Fruit fly (Drosophila melanogaster) whole organism, embryonic: ENCODE data around the gene Gcna.
A peak's percentile ranks its signal among the peaks of the same experiment; 100 is the strongest.

ENCODE experiments used
- Abd-B ChIP-seq: fragments of 200-800 bp; sonication (Bioruptor generic); optimal IDR thresholded peaks from 2 replicates; lab custom pipeline; 2018; ENCODE audit warnings: missing biosample characterization, mild to moderate bottlenecking, missing genetic modification characterization, moderate library complexity
- CG10147 ChIP-seq: fragments of 200-800 bp; sonication (Bioruptor generic); optimal IDR thresholded peaks from 2 replicates; lab custom pipeline; 2019; ENCODE audit warnings: missing biosample characterization, mild to moderate bottlenecking, missing genetic modification characterization, moderate library complexity
- CG10431 ChIP-seq: fragments of 200-800 bp; sonication (Bioruptor generic); optimal IDR thresholded peaks from 3 replicates; lab custom pipeline; 2018; ENCODE audit warnings: missing biosample characterization, mild to moderate bottlenecking, missing genetic modification characterization
- CG10959 ChIP-seq: fragments of 200-800 bp; sonication (Bioruptor generic); IDR thresholded peaks from 2 replicates; pipeline ENCODE4 v1.3.6; 2022; ENCODE audit warnings: missing biosample characterization, missing genetic modification characterization
- CG10979 ChIP-seq: fragments of 200-800 bp; sonication (Bioruptor generic); optimal IDR thresholded peaks from 2 replicates; lab custom pipeline; 2018; ENCODE audit warnings: missing biosample characterization, mild to moderate bottlenecking, missing genetic modification characterization, moderate library complexity
- CG12104 ChIP-seq: fragments of 200-800 bp; sonication (Bioruptor generic); optimal IDR thresholded peaks from 3 replicates; lab custom pipeline; 2016; ENCODE audit warnings: missing biosample characterization, missing genetic modification characterization
- CG12942 ChIP-seq: fragments of 200-800 bp; sonication (Bioruptor generic); optimal IDR thresholded peaks from 3 replicates; lab custom pipeline; 2016; ENCODE audit warnings: missing biosample characterization, missing genetic modification characterization
- CG1602 ChIP-seq: fragments of 200-800 bp; sonication (Bioruptor generic); optimal IDR thresholded peaks from 3 replicates; lab custom pipeline; 2016; ENCODE audit warnings: missing biosample characterization, missing genetic modification characterization
- CG17186 ChIP-seq: fragments of 200-800 bp; sonication (Bioruptor generic); optimal IDR thresholded peaks from 3 replicates; lab custom pipeline; 2017; ENCODE audit warnings: missing biosample characterization, missing genetic modification reagents, missing genetic modification characterization
- CG17359 ChIP-seq: fragments of 200-800 bp; sonication (Bioruptor generic); optimal IDR thresholded peaks from 3 replicates; lab custom pipeline; 2018; ENCODE audit warnings: missing biosample characterization, mild to moderate bottlenecking, missing genetic modification characterization, moderate library complexity
- CG17829 ChIP-seq: fragments of 200-800 bp; optimal IDR thresholded peaks from 2 replicates; lab custom pipeline; 2019; ENCODE audit warnings: missing biosample characterization, mild to moderate bottlenecking, missing genetic modification characterization, moderate library complexity
- CG31365 ChIP-seq: fragments of 200-800 bp; sonication (Bioruptor generic); optimal IDR thresholded peaks from 2 replicates; lab custom pipeline; 2018; ENCODE audit warnings: missing biosample characterization, mild to moderate bottlenecking, missing genetic modification characterization
- CG31388 ChIP-seq: fragments of 200-800 bp; sonication (Bioruptor generic); optimal IDR thresholded peaks from 2 replicates; lab custom pipeline; 2016; ENCODE audit warnings: missing biosample characterization, missing genetic modification characterization
- CG3407 ChIP-seq: fragments of 200-800 bp; sonication (Bioruptor generic); optimal IDR thresholded peaks from 2 replicates; lab custom pipeline; 2018; ENCODE audit warnings: missing biosample characterization, mild to moderate bottlenecking, missing genetic modification characterization
- CG43689 ChIP-seq: fragments of 200-800 bp; sonication (Bioruptor generic); IDR thresholded peaks from 2 replicates; pipeline ENCODE4 v1.3.6; 2022; ENCODE audit warnings: missing biosample characterization, missing genetic modification characterization
- CG7271 ChIP-seq: fragments of 200-800 bp; sonication (Bioruptor generic); optimal IDR thresholded peaks from 2 replicates; lab custom pipeline; 2018; ENCODE audit warnings: missing biosample characterization, mild to moderate bottlenecking, missing genetic modification characterization, moderate library complexity
- CoRest ChIP-seq: fragments of 200-800 bp; sonication (Bioruptor generic); optimal IDR thresholded peaks from 3 replicates; lab custom pipeline; 2018; ENCODE audit warnings: missing biosample characterization, mild to moderate bottlenecking, missing genetic modification characterization, moderate library complexity
- E2f2 ChIP-seq: fragments of 200-800 bp; sonication (Bioruptor generic); IDR thresholded peaks from 2 replicates; pipeline ENCODE4 v1.3.6; 2022; ENCODE audit warnings: missing biosample characterization, missing genetic modification characterization
- Fer3 ChIP-seq: fragments of 200-800 bp; sonication (Bioruptor generic); optimal IDR thresholded peaks from 2 replicates; lab custom pipeline; 2018; ENCODE audit warnings: missing biosample characterization, mild to moderate bottlenecking, missing genetic modification characterization, moderate library complexity
- Gug ChIP-seq: fragments of 200-800 bp; sonication (Bioruptor generic); IDR thresholded peaks from 4 replicates; pipeline ENCODE4 v1.3.6; 2022; ENCODE audit warnings: missing biosample characterization, missing genetic modification characterization
- HLH3B ChIP-seq: fragments of 200-800 bp; sonication (Bioruptor generic); IDR thresholded peaks from 2 replicates; pipeline ENCODE4 v1.3.6; 2022; ENCODE audit warnings: missing biosample characterization, missing genetic modification characterization
- HLH54F ChIP-seq: fragments of 200-800 bp; sonication (Bioruptor generic); optimal IDR thresholded peaks from 3 replicates; lab custom pipeline; 2016; ENCODE audit warnings: missing biosample characterization, missing genetic modification characterization
- NK7.1 ChIP-seq: fragments of 200-800 bp; sonication (Bioruptor generic); optimal IDR thresholded peaks from 3 replicates; lab custom pipeline; 2016; ENCODE audit warnings: missing biosample characterization, missing genetic modification characterization
- NfI ChIP-seq: fragments of 200-800 bp; sonication (Bioruptor generic); optimal IDR thresholded peaks from 3 replicates; lab custom pipeline; 2018; ENCODE audit warnings: missing biosample characterization, mild to moderate bottlenecking, missing genetic modification characterization, moderate library complexity
- Pdp1 ChIP-seq, 2 experiments: fragments of 200-800 bp; sonication (Bioruptor generic); optimal IDR thresholded peaks; 3 replicates each; lab custom pipeline; 2016; ENCODE audit warnings: missing biosample characterization in 2 of 2, missing genetic modification characterization in 2 of 2, mild to moderate bottlenecking in 1 of 2, moderate library complexity in 1 of 2
- Ptx1 ChIP-seq: fragments of 200-800 bp; sonication (Bioruptor generic); IDR thresholded peaks from 2 replicates; pipeline ENCODE4 v1.3.6; 2022; ENCODE audit warnings: missing biosample characterization, missing genetic modification characterization
- Sox100B ChIP-seq: fragments of 200-800 bp; sonication (Bioruptor generic); optimal IDR thresholded peaks from 3 replicates; lab custom pipeline; 2018; ENCODE audit warnings: missing biosample characterization, mild to moderate bottlenecking, missing genetic modification characterization
- TFAM ChIP-seq: fragments of 200-800 bp; sonication (Bioruptor generic); optimal IDR thresholded peaks from 2 replicates; lab custom pipeline; 2017; ENCODE audit warnings: missing biosample characterization, missing genetic modification characterization, inconsistent platforms
- Taf1 ChIP-seq: fragments of 200-800 bp; sonication (Bioruptor generic); IDR thresholded peaks from 2 replicates; pipeline ENCODE4 v1.3.6; 2022; ENCODE audit warnings: missing biosample characterization, missing genetic modification characterization
- cas ChIP-seq: fragments of 200-800 bp; sonication (Bioruptor generic); IDR thresholded peaks from 2 replicates; pipeline ENCODE4 v1.3.6; 2022; ENCODE audit warnings: missing biosample characterization, missing genetic modification characterization
- cato ChIP-seq: fragments of 200-800 bp; sonication (Bioruptor generic); optimal IDR thresholded peaks from 2 replicates; lab custom pipeline; 2016; ENCODE audit warnings: missing biosample characterization, missing genetic modification characterization, borderline replicate concordance
- corto ChIP-seq: fragments of 200-800 bp; sonication (Bioruptor generic); optimal IDR thresholded peaks from 2 replicates; lab custom pipeline; 2016; ENCODE audit warnings: missing biosample characterization, mild to moderate bottlenecking, missing genetic modification characterization, moderate library complexity
- dpn ChIP-seq, 2 experiments: fragments of 200-800 bp; sonication (Bioruptor generic); optimal IDR thresholded peaks; 3 replicates each; lab custom pipeline; 2016; ENCODE audit warnings: missing biosample characterization in 2 of 2, missing genetic modification characterization in 2 of 2
- gcm2 ChIP-seq: fragments of 200-800 bp; sonication (Bioruptor generic); optimal IDR thresholded peaks from 2 replicates; lab custom pipeline; 2016; ENCODE audit warnings: missing biosample characterization, missing genetic modification characterization
- hb ChIP-seq: fragments of 200-800 bp; sonication (Bioruptor generic); IDR thresholded peaks from 3 replicates; pipeline ENCODE4 v1.3.6; 2022; ENCODE audit warnings: missing biosample characterization, missing genetic modification characterization; ENCODE audit not compliant: partially characterized antibody
- mirr ChIP-seq: fragments of 200-800 bp; sonication (Bioruptor generic); optimal IDR thresholded peaks from 3 replicates; lab custom pipeline; 2018; ENCODE audit warnings: missing biosample characterization, mild to moderate bottlenecking, missing genetic modification characterization
- nerfin-1 ChIP-seq: fragments of 200-800 bp; sonication (Bioruptor generic); optimal IDR thresholded peaks from 3 replicates; lab custom pipeline; 2019; ENCODE audit warnings: missing biosample characterization, mild to moderate bottlenecking, missing genetic modification characterization, moderate library complexity
- nmo ChIP-seq: fragments of 200-800 bp; sonication (Bioruptor generic); optimal IDR thresholded peaks from 2 replicates; lab custom pipeline; 2018; ENCODE audit warnings: missing biosample characterization, mild to moderate bottlenecking, missing genetic modification characterization, moderate library complexity
- peb ChIP-seq: fragments of 200-800 bp; sonication (Bioruptor generic); IDR thresholded peaks from 2 replicates; pipeline ENCODE4 v1.3.6; 2022; ENCODE audit warnings: missing biosample characterization, missing genetic modification characterization
- pfk ChIP-seq: fragments of 200-800 bp; sonication (Bioruptor generic); optimal IDR thresholded peaks from 2 replicates; lab custom pipeline; 2018; ENCODE audit warnings: missing biosample characterization, mild to moderate bottlenecking, missing genetic modification characterization, moderate library complexity
- pita ChIP-seq: fragments of 200-800 bp; sonication (Bioruptor generic); optimal IDR thresholded peaks from 2 replicates; lab custom pipeline; 2017; ENCODE audit warnings: missing biosample characterization, mild to moderate bottlenecking, missing genetic modification characterization
- prd ChIP-seq, 3 experiments: fragments of >200 bp in 2 of 3; fragments of 200-800 bp in 1 of 3; sonication (Bioruptor generic) in 1 of 3; optimal IDR thresholded peaks in 2 of 3; IDR thresholded peaks in 1 of 3; 2 replicates in 2 of 3; 3 replicates in 1 of 3; pipeline versions ENCODE4 v1.3.6 to Lab custom; 2017 to 2022; ENCODE audit warnings: missing biosample characterization in 1 of 3, missing genetic modification characterization in 1 of 3
- sens ChIP-seq: fragments of 200-800 bp; sonication (Bioruptor generic); peaks from one replicate; lab custom pipeline; 2016; ENCODE audit warnings: missing biosample characterization, missing genetic modification characterization
- sens-2 ChIP-seq: fragments of 200-800 bp; sonication (Bioruptor generic); IDR thresholded peaks from 2 replicates; pipeline ENCODE4 v1.3.6; 2022; ENCODE audit warnings: missing biosample characterization, missing genetic modification characterization
- so ChIP-seq: fragments of 200-800 bp; sonication (Bioruptor generic); IDR thresholded peaks from 3 replicates; pipeline ENCODE4 v1.3.6; 2022; ENCODE audit warnings: missing biosample characterization, missing genetic modification characterization
- sqz ChIP-seq: fragments of 200-800 bp; sonication (Bioruptor generic); optimal IDR thresholded peaks from 3 replicates; lab custom pipeline; 2018; ENCODE audit warnings: missing biosample characterization, mild to moderate bottlenecking, missing genetic modification characterization
- tio ChIP-seq: fragments of 200-800 bp; sonication (Bioruptor generic); optimal IDR thresholded peaks from 2 replicates; lab custom pipeline; 2017; ENCODE audit warnings: missing biosample characterization, missing genetic modification characterization, inconsistent platforms
- trem ChIP-seq: fragments of 200-800 bp; optimal IDR thresholded peaks from 3 replicates; lab custom pipeline; 2019; ENCODE audit warnings: missing biosample characterization, mild to moderate bottlenecking, missing genetic modification characterization, moderate library complexity
- ttk ChIP-seq: fragments of 200-800 bp; sonication (Bioruptor generic); IDR thresholded peaks from 2 replicates; pipeline ENCODE4 v2.1.2; 2022; ENCODE audit warnings: missing biosample characterization, missing genetic modification characterization
- usp ChIP-seq: fragments of >200 bp; optimal IDR thresholded peaks from 2 replicates; lab custom pipeline; 2017; ENCODE audit warnings: missing biosample characterization, missing genetic modification characterization
- zfh2 ChIP-seq: fragments of 200-800 bp; sonication (Bioruptor generic); optimal IDR thresholded peaks from 2 replicates; lab custom pipeline; 2016; ENCODE audit warnings: missing biosample characterization, missing genetic modification characterization

Gcna gene

DNA sequence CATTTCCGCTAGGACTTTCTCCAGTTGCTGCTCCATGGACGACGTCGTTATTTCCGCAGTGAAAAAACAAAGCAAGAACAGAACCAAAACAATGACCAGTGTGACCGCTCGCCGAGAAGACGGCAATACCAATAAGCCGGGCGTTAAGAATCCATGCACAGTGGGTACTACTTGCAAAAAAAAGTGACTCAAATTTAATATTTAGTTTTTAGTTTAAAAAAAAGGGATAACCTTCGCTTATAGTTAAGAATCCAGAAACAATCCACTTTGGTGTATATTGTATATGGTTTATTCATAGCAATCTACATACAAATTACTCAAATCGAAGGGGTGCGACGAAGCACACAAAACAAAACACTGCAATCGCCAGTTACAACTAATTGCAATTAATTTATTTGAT, 6.8 kb downstream of the Gcna start, which contains the start of gene Lamtor5 (continued):
- TF ChIP-seq ttk (GFP tag; lab: Robert Waterston, UW) (no peak), corto (no peak), pita (GFP tag; lab: Kevin White, UChicago) (no peak), CG17359 (peak; percentile 44), nmo (GFP tag; lab: Kevin White, UChicago) (peak; percentile 34), Taf1 (0 out of 2 replicates have a peak, but pooled peaks have one; percentile 29), CG3407 (no peak), CG10431 (no peak), nerfin-1 (tag; lab: Kevin White, UChicago) (peak; percentile 30), tio (GFP tag; lab: Kevin White, UChicago) (no peak), peb (no peak), usp (GFP tag; lab: Kevin White, UChicago) (no peak), hb (GFP tag; lab: Robert Waterston, UW) (no peak), sens-2 (GFP tag; lab: Robert Waterston, UW) (no peak), NK7.1 (GFP tag; lab: Kevin White, UChicago) (no peak), Ptx1 (GFP tag; lab: Robert Waterston, UW) (no peak), sqz (GFP tag; lab: Kevin White, UChicago) (peak; percentile 13), E2f2 (GFP tag; lab: Robert Waterston, UW) (peak; percentile 25; the same call in 1 of the 2 replicates), CG7271 (no peak), CG1602 (GFP tag; lab: Kevin White, UChicago) (no peak), CG12942 (no peak), mirr (GFP tag; lab: Kevin White, UChicago) (no peak), Pdp1 (GFP tag; optimal IDR thresholded peaks at IDR 0.05; lab: Kevin White, UChicago) (peak; percentile 41 to 49), CoRest (tag; lab: Kevin White, UChicago) (peak; percentile 31), CG12104 (no peak), zfh2 (GFP tag; lab: Kevin White, UChicago) (peak; percentile 10), trem (tag; lab: Kevin White, UChicago) (peak; percentile 17), HLH54F (GFP tag; lab: Kevin White, UChicago) (peak; percentile 32), CG10147 (GFP tag; lab: Kevin White, UChicago) (no peak), sens (GFP tag; lab: Kevin White, UChicago) (peak; percentile 93), gcm2 (no peak), cas (GFP tag; lab: Robert Waterston, UW) (peak; percentile 7; the same call in 1 of the 2 replicates), NfI (peak; percentile 32), CG31365 (tag; lab: Kevin White, UChicago) (no peak), Abd-B (GFP tag; lab: Kevin White, UChicago) (no peak), Sox100B (GFP tag; lab: Kevin White, UChicago) (no peak), HLH3B (GFP tag; lab: Robert Waterston, UW) (no peak), Gug (GFP tag; lab: Robert Waterston, UW) (no peak; the same call in 3 of the 4 replicates), TFAM (no peak), dpn (GFP tag; optimal IDR thresholded peaks at IDR 0.05; lab: Kevin White, UChicago) (peak; percentile 38 to 44), CG10979 (tag; lab: Kevin White, UChicago) (peak; percentile 30), prd (optimal IDR thresholded peaks at IDR 0.05; lab: Kevin White, UChicago) (no peak), prd (GFP tag; IDR thresholded peaks at IDR 0.05; lab: Robert Waterston, UW) (0 out of 3 replicates have a peak, but pooled peaks have one; percentile 40), CG17829 (peak; percentile 56), Fer3 (tag; lab: Kevin White, UChicago) (peak; percentile 45), CG17186 (GFP tag; lab: Kevin White, UChicago) (no peak), cato (GFP tag; lab: Kevin White, UChicago) (no peak), CG31388 (GFP tag; lab: Kevin White, UChicago) (no peak), CG43689 (no peak), CG10959 (GFP tag; lab: Robert Waterston, UW) (no peak), so (GFP tag; lab: Robert Waterston, UW) (peak; percentile 34; the same call in 1 of the 3 replicates), pfk (GFP tag; lab: Kevin White, UChicago) (no peak)
